Worm (Caenorhabditis elegans) whole organism, L4/young adult: ENCODE measurements around the gene T09D3.9.

ENCODE experiments used
- dao-5 ChIP-seq: sonication (generic microtip); optimal IDR thresholded peaks from 2 replicates; lab custom pipeline; 2016; ENCODE audit warnings: missing genotype, missing genetic modification characterization, moderate library complexity, missing compliant biosample characterization
- him-1 ChIP-seq: sonication (generic microtip); optimal IDR thresholded peaks from 2 replicates; lab custom pipeline; 2016; ENCODE audit warnings: missing genotype, missing genetic modification reagents, missing genetic modification characterization, missing compliant biosample characterization

DNA sequence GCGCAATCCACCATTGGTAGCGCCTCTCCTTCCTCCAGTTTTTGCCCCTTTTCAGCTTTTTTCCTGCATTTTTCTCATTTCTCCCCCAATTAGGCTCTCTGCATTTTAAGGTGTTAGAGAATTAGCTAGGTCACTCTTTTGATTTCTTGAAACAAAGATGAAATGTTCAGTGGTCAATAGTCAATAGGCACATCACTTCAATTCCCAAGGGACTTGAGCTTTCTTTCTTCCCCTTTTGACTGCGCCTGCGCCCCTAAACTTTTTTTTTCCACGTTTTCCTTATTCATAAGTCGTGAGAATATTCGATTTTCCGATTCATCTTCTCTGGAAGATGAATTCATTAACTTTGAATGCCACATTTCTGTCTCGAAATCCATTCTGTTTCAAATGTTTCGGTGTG, 35.2 kb upstream of the T09D3.9 start:
- peak; percentile 13 for TF ChIP-seq him-1 (tag; lab: Kevin White, UChicago)
- no peak for TF ChIP-seq dao-5
